Worm (Caenorhabditis elegans) whole organism, L2 larva: ENCODE measurements around the gene H06H21.37.

Source experiments
- C34F6.9 ChIP-seq: fragments of 150-350 bp; optimal IDR thresholded peaks from 2 replicates; lab custom pipeline; 2014; ENCODE audit warnings: missing biosample characterization, missing genetic modification characterization
- F13H6.1 ChIP-seq: sonication (generic microtip); optimal IDR thresholded peaks from 2 replicates; lab custom pipeline; 2016; ENCODE audit warnings: missing genetic modification characterization, missing compliant biosample characterization
- R02D3.7 ChIP-seq: fragments of 150-350 bp; optimal IDR thresholded peaks from 2 replicates; lab custom pipeline; 2014; ENCODE audit warnings: missing biosample characterization, missing genetic modification characterization
- Y55F3AM.14 ChIP-seq: fragments of 200-800 bp; sonication (Bioruptor generic); optimal IDR thresholded peaks from 2 replicates; lab custom pipeline; 2018; ENCODE audit warnings: mild to moderate bottlenecking, missing genetic modification characterization, missing compliant biosample characterization
- ZK546.5 ChIP-seq: sonication (generic microtip); optimal IDR thresholded peaks from 2 replicates; lab custom pipeline; 2017; ENCODE audit warnings: missing biosample characterization, missing genetic modification characterization
- alr-1 ChIP-seq: fragments of 150-350 bp; optimal IDR thresholded peaks from 2 replicates; lab custom pipeline; 2014; ENCODE audit warnings: missing biosample characterization, missing genetic modification characterization
- ama-1 ChIP-seq: fragments of 150-350 bp; optimal IDR thresholded peaks from 2 replicates; lab custom pipeline; 2018; ENCODE audit warnings: inconsistent platforms
- blmp-1 ChIP-seq: sonication (generic microtip); optimal IDR thresholded peaks from 2 replicates; lab custom pipeline; 2017; ENCODE audit warnings: missing genetic modification characterization, mild to moderate bottlenecking, missing compliant biosample characterization, antibody characterized with exemption, moderate library complexity; ENCODE audit not compliant: insufficient read depth
- ceh-16 ChIP-seq: fragments of 150-350 bp; optimal IDR thresholded peaks from 2 replicates; lab custom pipeline; 2014; ENCODE audit warnings: missing biosample characterization, missing genetic modification characterization
- ceh-82 ChIP-seq: fragments of 150-350 bp; optimal IDR thresholded peaks from 2 replicates; lab custom pipeline; 2014; ENCODE audit warnings: missing biosample characterization, missing genetic modification characterization
- crh-2 ChIP-seq: sonication (generic microtip); optimal IDR thresholded peaks from 2 replicates; lab custom pipeline; 2017; ENCODE audit warnings: missing biosample characterization, missing genetic modification characterization
- dmd-4 ChIP-seq: sonication (generic microtip); optimal IDR thresholded peaks from 2 replicates; lab custom pipeline; 2017; ENCODE audit warnings: missing biosample characterization, missing genetic modification characterization
- elt-1 ChIP-seq: fragments of 150-350 bp; optimal IDR thresholded peaks from 2 replicates; lab custom pipeline; 2014; ENCODE audit warnings: missing biosample characterization, missing genetic modification characterization
- elt-3 ChIP-seq: sonication (generic microtip); optimal IDR thresholded peaks from 2 replicates; lab custom pipeline; 2017; ENCODE audit warnings: missing biosample characterization, missing genetic modification characterization
- fos-1 ChIP-seq: fragments of 150-350 bp; optimal IDR thresholded peaks from 2 replicates; lab custom pipeline; 2014; ENCODE audit warnings: missing biosample characterization, missing genetic modification characterization
- gmeb-1 ChIP-seq: fragments of 150-350 bp; optimal IDR thresholded peaks from 2 replicates; lab custom pipeline; 2014; ENCODE audit warnings: missing biosample characterization, missing genetic modification characterization
- lin-11 ChIP-seq: fragments of 150-350 bp; sonication (generic microtip); optimal IDR thresholded peaks from 2 replicates; lab custom pipeline; 2014; ENCODE audit warnings: missing biosample characterization, missing genetic modification characterization, inconsistent platforms, mixed read lengths
- lin-13 ChIP-seq: fragments of 150-350 bp; optimal IDR thresholded peaks from 2 replicates; lab custom pipeline; 2014; ENCODE audit warnings: missing biosample characterization, missing genetic modification reagents, missing genetic modification characterization
- lin-39 ChIP-seq: fragments of 150-350 bp; optimal IDR thresholded peaks from 2 replicates; lab custom pipeline; 2014; ENCODE audit warnings: missing biosample characterization, missing genetic modification reagents, missing genetic modification characterization
- lsy-2 ChIP-seq, 2 experiments: fragments of 150-350 bp in 1 of 2; sonication (generic microtip) in 1 of 2; optimal IDR thresholded peaks; 2 replicates each; lab custom pipeline; 2014 to 2017; ENCODE audit warnings: missing biosample characterization in 2 of 2, missing genetic modification characterization in 2 of 2
- mab-5 ChIP-seq: fragments of 150-350 bp; optimal IDR thresholded peaks from 2 replicates; lab custom pipeline; 2014; ENCODE audit warnings: missing biosample characterization, missing genetic modification characterization
- nhr-10 ChIP-seq: sonication (generic microtip); optimal IDR thresholded peaks from 2 replicates; lab custom pipeline; 2017; ENCODE audit warnings: missing biosample characterization, missing genetic modification characterization
- nhr-12 ChIP-seq: fragments of 150-350 bp; optimal IDR thresholded peaks from 2 replicates; lab custom pipeline; 2014; ENCODE audit warnings: missing biosample characterization, missing genetic modification characterization
- nhr-129 ChIP-seq: fragments of 150-350 bp; optimal IDR thresholded peaks from 2 replicates; lab custom pipeline; 2014; ENCODE audit warnings: missing biosample characterization, missing genetic modification characterization
- nhr-21 ChIP-seq: fragments of 150-350 bp; optimal IDR thresholded peaks from 2 replicates; lab custom pipeline; 2014; ENCODE audit warnings: missing biosample characterization, missing genetic modification characterization
- nhr-23 ChIP-seq: fragments of 150-350 bp; optimal IDR thresholded peaks from 2 replicates; lab custom pipeline; 2014; ENCODE audit warnings: missing biosample characterization, missing genetic modification reagents, missing genetic modification characterization
- nhr-237 ChIP-seq: fragments of 150-350 bp; optimal IDR thresholded peaks from 2 replicates; lab custom pipeline; 2014; ENCODE audit warnings: missing biosample characterization, missing genetic modification characterization
- nhr-25 ChIP-seq: fragments of 150-350 bp; sonication (generic microtip); optimal IDR thresholded peaks from 3 replicates; lab custom pipeline; 2014; ENCODE audit warnings: missing biosample characterization, missing genetic modification characterization
- nhr-6 ChIP-seq: fragments of 150-350 bp; optimal IDR thresholded peaks from 2 replicates; lab custom pipeline; 2014; ENCODE audit warnings: missing biosample characterization, missing genetic modification characterization
- nhr-77 ChIP-seq: fragments of 150-350 bp; optimal IDR thresholded peaks from 2 replicates; lab custom pipeline; 2014; ENCODE audit warnings: missing biosample characterization, missing genetic modification characterization
- peb-1 ChIP-seq: fragments of 150-350 bp; optimal IDR thresholded peaks from 2 replicates; lab custom pipeline; 2014; ENCODE audit warnings: missing biosample characterization, missing genetic modification characterization
- sem-4 ChIP-seq: fragments of 150-350 bp; optimal IDR thresholded peaks from 2 replicates; lab custom pipeline; 2014; ENCODE audit warnings: missing biosample characterization, missing genetic modification reagents, missing genetic modification characterization
- skn-1 ChIP-seq: sonication (generic microtip); optimal IDR thresholded peaks from 2 replicates; lab custom pipeline; 2017; ENCODE audit warnings: missing biosample characterization, missing genetic modification characterization
- sma-3 ChIP-seq: sonication (generic microtip); optimal IDR thresholded peaks from 2 replicates; lab custom pipeline; 2016; ENCODE audit warnings: missing genetic modification reagents, missing genetic modification characterization, missing compliant biosample characterization
- sma-9 ChIP-seq, 2 experiments: fragments of 150-350 bp in 1 of 2; sonication (generic microtip) in 1 of 2; optimal IDR thresholded peaks; 2 replicates each; lab custom pipeline; 2014 to 2016; ENCODE audit warnings: missing genetic modification characterization in 2 of 2, mild to moderate bottlenecking in 1 of 2, missing biosample characterization in 1 of 2, missing compliant biosample characterization in 1 of 2, missing genetic modification reagents in 1 of 2, moderate library complexity in 1 of 2
- snpc-4 ChIP-seq: fragments of 150-350 bp; optimal IDR thresholded peaks from 2 replicates; lab custom pipeline; 2014; ENCODE audit warnings: missing biosample characterization, missing genetic modification characterization
- unc-39 ChIP-seq: fragments of 150-350 bp; optimal IDR thresholded peaks from 2 replicates; lab custom pipeline; 2014; ENCODE audit warnings: missing biosample characterization, missing genetic modification characterization
- unc-55 ChIP-seq: fragments of 150-350 bp; sonication (generic microtip); optimal IDR thresholded peaks from 3 replicates; lab custom pipeline; 2014; ENCODE audit warnings: missing biosample characterization, missing genetic modification reagents, missing genetic modification characterization
- unc-62 ChIP-seq: fragments of 150-350 bp; optimal IDR thresholded peaks from 2 replicates; lab custom pipeline; 2014; ENCODE audit warnings: missing biosample characterization, missing genetic modification reagents, missing genetic modification characterization
- ztf-1 ChIP-seq: fragments of 200-800 bp; sonication (Bioruptor generic); conservative IDR thresholded peaks from 2 replicates; pipeline ENCODE4 v1.3.6; 2022; ENCODE audit warnings: missing genetic modification characterization, missing compliant biosample characterization
- ztf-11 ChIP-seq: sonication (generic microtip); optimal IDR thresholded peaks from 2 replicates; lab custom pipeline; 2017; ENCODE audit warnings: missing biosample characterization, missing genetic modification characterization
- ztf-4 ChIP-seq: fragments of 150-350 bp; optimal IDR thresholded peaks from 2 replicates; lab custom pipeline; 2014; ENCODE audit warnings: missing biosample characterization, missing genetic modification characterization

Gene H06H21.37

ce11 chrIV:4802494-4802893, 7.3 kb downstream of the H06H21.37 start, which contains the start of gene dpf-7:
dpf-7 (minus strand) TSS chrIV:4802594.
- TF ChIP-seq nhr-12 (no peak), unc-39 (tag; lab: Kevin White, UChicago) (no peak), lin-11 (tag; lab: Kevin White, UChicago) (no peak), gmeb-1 (tag; lab: Kevin White, UChicago) (no peak), R02D3.7 (no peak), elt-1 (no peak), nhr-21 (no peak), nhr-25 (tag; lab: Kevin White, UChicago) (no peak), unc-62 (GFP tag; lab: Kevin White, UChicago) (no peak), ceh-82 (tag; lab: Kevin White, UChicago) (no peak), ceh-16 (tag; lab: Kevin White, UChicago) (no peak), snpc-4 (tag; lab: Kevin White, UChicago) (no peak), nhr-6 (tag; lab: Kevin White, UChicago) (no peak), ztf-1 (no peak), nhr-77 (no peak), nhr-129 (tag; lab: Kevin White, UChicago) (no peak)

- TF ChIP-seq Y55F3AM.14 (GFP tag; lab: Kevin White, UChicago): no peak
- peak; percentile 72 for TF ChIP-seq unc-55 (GFP tag; lab: Kevin White, UChicago)
- peak; percentile 37 to 80 for TF ChIP-seq lsy-2 (tag; optimal IDR thresholded peaks at IDR 0.05; lab: Kevin White, UChicago)
- peak; percentile 75 for TF ChIP-seq C34F6.9 (tag; lab: Kevin White, UChicago)
- no peak for TF ChIP-seq nhr-6 (tag; lab: Kevin White, UChicago)
- peak; percentile 3 for TF ChIP-seq gmeb-1 (tag; lab: Kevin White, UChicago)
- peak; percentile 25 for TF ChIP-seq sma-3 (GFP tag; lab: Kevin White, UChicago)
- TF ChIP-seq crh-2 (tag; lab: Kevin White, UChicago): peak; percentile 11
- peak; percentile 48 for TF ChIP-seq lin-13 (GFP tag; lab: Kevin White, UChicago)
Measured at ce11 chrIV:4799114-4799513, 10.7 kb downstream of the H06H21.37 start, which contains the start of gene eor-1. eor-1 (minus strand) TSS chrIV:4799178.

ce11 chrIV:4795111-4795510, 14.7 kb downstream of the H06H21.37 start:
- no peak for TF ChIP-seq dmd-4 (tag; lab: Kevin White, UChicago)
- TF ChIP-seq nhr-12: no peak
- TF ChIP-seq blmp-1 (tag; lab: Kevin White, UChicago): no peak
- no peak for TF ChIP-seq lsy-2 (tag; optimal IDR thresholded peaks at IDR 0.05; lab: Kevin White, UChicago)

- no peak for TF ChIP-seq unc-62 (GFP tag; lab: Kevin White, UChicago)
- no peak for TF ChIP-seq unc-55 (GFP tag; lab: Kevin White, UChicago)
- no peak for TF ChIP-seq elt-1
- no peak for TF ChIP-seq F13H6.1 (tag; lab: Kevin White, UChicago)
- TF ChIP-seq lsy-2 (tag; optimal IDR thresholded peaks at IDR 0.05; lab: Kevin White, UChicago): no peak
- no peak for TF ChIP-seq ZK546.5 (tag; lab: Kevin White, UChicago)
- no peak for TF ChIP-seq nhr-77
- no peak for TF ChIP-seq C34F6.9 (tag; lab: Kevin White, UChicago)
- TF ChIP-seq nhr-21: no peak
- TF ChIP-seq nhr-237 (tag; lab: Kevin White, UChicago): no peak
- no peak for TF ChIP-seq nhr-23 (tag; lab: Kevin White, UChicago)
- no peak for TF ChIP-seq ceh-16 (tag; lab: Kevin White, UChicago)
Measured at ce11 chrIV:4789445-4789844, 20.3 kb downstream of the H06H21.37 start, which contains the start of gene R11E3.1. R11E3.1 (plus strand) TSS chrIV:4789745.

- TF ChIP-seq sma-9 (GFP tag; optimal IDR thresholded peaks at IDR 0.05; lab: Kevin White, UChicago): peak; percentile 74
- no peak for TF ChIP-seq sma-9 (tag; optimal IDR thresholded peaks at IDR 0.05; lab: Kevin White, UChicago)
- TF ChIP-seq F13H6.1 (tag; lab: Kevin White, UChicago): peak; percentile 27
- TF ChIP-seq crh-2 (tag; lab: Kevin White, UChicago): peak; percentile 68
- TF ChIP-seq nhr-10 (tag; lab: Kevin White, UChicago): no peak
- TF ChIP-seq ama-1 (lab: Kevin White, UChicago): no peak
- no peak for TF ChIP-seq unc-62 (GFP tag; lab: Kevin White, UChicago)
- peak; percentile 60 for TF ChIP-seq nhr-25 (tag; lab: Kevin White, UChicago)
- no peak for TF ChIP-seq lin-11 (tag; lab: Kevin White, UChicago)
- no peak for TF ChIP-seq unc-55 (GFP tag; lab: Kevin White, UChicago)
- no peak for TF ChIP-seq lin-39 (tag; lab: Kevin White, UChicago)
- TF ChIP-seq lsy-2 (tag; optimal IDR thresholded peaks at IDR 0.05; lab: Kevin White, UChicago): peak in 1 of 2 experiments; percentile 56
- no peak for TF ChIP-seq ztf-11 (tag; lab: Kevin White, UChicago)
- TF ChIP-seq elt-3 (tag; lab: Kevin White, UChicago): no peak
- TF ChIP-seq alr-1 (tag; lab: Kevin White, UChicago): no peak
- TF ChIP-seq mab-5 (tag; lab: Kevin White, UChicago): no peak
- TF ChIP-seq dmd-4 (tag; lab: Kevin White, UChicago): no peak
- TF ChIP-seq skn-1 (tag; lab: Kevin White, UChicago): peak; percentile 78
- no peak for TF ChIP-seq nhr-77
- no peak for TF ChIP-seq nhr-6 (tag; lab: Kevin White, UChicago)
- TF ChIP-seq fos-1: peak; percentile 65
- no peak for TF ChIP-seq unc-39 (tag; lab: Kevin White, UChicago)
- peak; percentile 38 for TF ChIP-seq nhr-21
- TF ChIP-seq ztf-4: no peak
- peak; percentile 47 for TF ChIP-seq C34F6.9 (tag; lab: Kevin White, UChicago)
- no peak for TF ChIP-seq Y55F3AM.14 (GFP tag; lab: Kevin White, UChicago)
- TF ChIP-seq peb-1: no peak
- peak; percentile 59 for TF ChIP-seq sma-3 (GFP tag; lab: Kevin White, UChicago)
- TF ChIP-seq sem-4 (tag; lab: Kevin White, UChicago): no peak
Measured at ce11 chrIV:4788332-4788731, 21.4 kb downstream of the H06H21.37 start, which contains the start of gene nhr-104. nhr-104 (minus strand) TSS chrIV:4788692.
